Worm (Caenorhabditis elegans): ENCODE measurements around the gene C23H4.6.
A peak's percentile ranks its signal among the peaks of the same experiment; 100 is the strongest.

C23H4.6 gene

ce11 chrX:12235388-12235787, at the start of gene C23H4.6:
Gene C23H4.6, plus strand, starts transcription at chrX:12235606.
- TF ChIP-seq dao-5 (tag; optimal IDR thresholded peaks at IDR 0.05), result no peak
- TF ChIP-seq him-1 (tag; optimal IDR thresholded peaks at IDR 0.05), result no peak
- no peak for TF ChIP-seq W03F9.2 (tag; optimal IDR thresholded peaks at IDR 0.05)

DNA sequence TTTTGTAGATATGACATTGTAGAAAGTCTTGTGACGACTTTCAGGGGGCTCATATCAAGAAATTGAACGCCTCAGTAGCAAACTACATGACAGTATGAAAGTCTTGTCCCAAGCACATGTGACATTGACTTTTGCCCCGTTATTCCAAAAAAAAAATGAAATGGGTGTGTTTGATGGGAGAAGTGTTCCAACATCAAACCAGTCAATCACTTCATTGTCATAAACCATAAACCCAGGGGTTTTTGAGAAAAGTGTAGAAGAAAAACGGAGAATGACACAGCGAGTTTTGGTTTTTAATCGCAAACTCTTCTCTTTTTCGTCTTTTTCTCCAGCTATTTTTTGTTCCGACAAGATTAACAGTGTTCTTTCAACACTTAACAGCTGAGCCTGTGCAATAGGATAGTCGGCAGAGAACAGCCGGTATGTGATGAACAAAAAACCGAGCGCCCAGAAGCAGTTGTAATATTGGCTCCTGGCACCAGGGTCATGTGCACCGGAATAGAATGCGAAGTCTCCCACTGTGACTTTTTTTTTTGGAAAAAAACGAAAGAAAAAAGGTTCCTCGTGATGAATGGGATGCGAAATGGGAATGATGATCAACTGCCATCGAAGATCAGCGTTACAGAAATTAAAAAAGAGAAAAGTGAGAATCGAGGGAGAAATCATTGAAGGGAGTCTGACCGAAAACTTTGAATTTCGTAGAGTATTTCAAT, 49.4 kb upstream of the C23H4.6 start:
- TF ChIP-seq W03F9.2 (tag; optimal IDR thresholded peaks at IDR 0.05) (no peak), him-1 (tag; optimal IDR thresholded peaks at IDR 0.05) (no peak), dao-5 (tag; optimal IDR thresholded peaks at IDR 0.05) (no peak)

ce11 chrX:12186592-12186991, 48.8 kb upstream of the C23H4.6 start:
- no peak for TF ChIP-seq him-1 (tag; optimal IDR thresholded peaks at IDR 0.05)
- TF ChIP-seq dao-5 (tag; optimal IDR thresholded peaks at IDR 0.05), result no peak
- no peak for TF ChIP-seq W03F9.2 (tag; optimal IDR thresholded peaks at IDR 0.05)

- TF ChIP-seq dao-5 (tag; optimal IDR thresholded peaks at IDR 0.05), result no peak
- no peak for TF ChIP-seq him-1 (tag; optimal IDR thresholded peaks at IDR 0.05)
- TF ChIP-seq W03F9.2 (tag; optimal IDR thresholded peaks at IDR 0.05), result no peak
Observed at ce11 chrX:12188280-12189071, 46.9 kb upstream of the C23H4.6 start.

ce11 chrX:12197367-12197766, 38.0 kb upstream of the C23H4.6 start:
- TF ChIP-seq him-1 (tag; optimal IDR thresholded peaks at IDR 0.05) (no peak), dao-5 (tag; optimal IDR thresholded peaks at IDR 0.05) (no peak), W03F9.2 (tag; optimal IDR thresholded peaks at IDR 0.05) (no peak)

- TF ChIP-seq dao-5 (tag; optimal IDR thresholded peaks at IDR 0.05) (no peak), W03F9.2 (tag; optimal IDR thresholded peaks at IDR 0.05) (no peak), him-1 (tag; optimal IDR thresholded peaks at IDR 0.05) (peak; percentile 15)
Observed at ce11 chrX:12198298-12198697, 37.1 kb upstream of the C23H4.6 start.

DNA sequence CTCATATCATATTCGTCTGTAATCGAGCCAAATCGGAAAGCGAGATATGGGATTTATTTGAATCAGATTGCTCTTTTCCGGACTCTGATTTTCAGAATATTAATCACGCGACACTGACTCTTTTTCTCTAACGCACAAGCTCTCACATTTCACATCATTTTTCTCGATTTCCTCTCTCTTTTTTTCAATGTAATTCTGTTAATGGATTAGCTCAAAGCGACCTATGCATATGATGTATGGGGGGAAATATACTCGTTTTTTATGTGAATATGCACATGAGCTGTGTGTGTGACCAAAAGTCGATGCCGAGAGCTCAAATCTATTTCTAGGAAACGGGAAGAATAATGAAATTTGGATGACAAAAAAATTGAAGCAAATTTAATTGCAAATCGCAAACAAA, 34.8 kb upstream of the C23H4.6 start:
- TF ChIP-seq dao-5 (tag; optimal IDR thresholded peaks at IDR 0.05), result no peak
- TF ChIP-seq him-1 (tag; optimal IDR thresholded peaks at IDR 0.05), result no peak
- TF ChIP-seq W03F9.2 (tag; optimal IDR thresholded peaks at IDR 0.05), result no peak

DNA sequence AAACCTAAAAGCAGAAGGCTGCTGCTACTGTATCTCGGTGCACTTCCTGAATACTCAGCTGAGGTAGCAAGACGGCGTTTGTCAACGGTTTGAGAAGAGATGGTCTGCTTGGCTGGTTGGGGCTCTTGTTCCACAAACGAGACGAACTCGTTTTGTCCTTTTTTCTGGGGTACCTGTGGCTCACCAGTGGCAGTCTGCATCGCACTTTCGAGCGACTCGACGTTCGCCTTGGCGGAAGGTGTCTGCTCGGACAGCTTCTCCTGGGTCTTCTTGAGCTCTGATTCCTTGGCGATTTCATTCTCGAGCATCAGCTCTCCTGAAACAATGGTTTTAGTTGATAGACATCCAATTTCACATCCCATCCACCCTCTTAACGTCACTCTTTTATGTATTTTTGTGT, 34.0 kb upstream of the C23H4.6 start:
- TF ChIP-seq W03F9.2 (tag; optimal IDR thresholded peaks at IDR 0.05), result no peak
- no peak for TF ChIP-seq dao-5 (tag; optimal IDR thresholded peaks at IDR 0.05)
- no peak for TF ChIP-seq him-1 (tag; optimal IDR thresholded peaks at IDR 0.05)

DNA sequence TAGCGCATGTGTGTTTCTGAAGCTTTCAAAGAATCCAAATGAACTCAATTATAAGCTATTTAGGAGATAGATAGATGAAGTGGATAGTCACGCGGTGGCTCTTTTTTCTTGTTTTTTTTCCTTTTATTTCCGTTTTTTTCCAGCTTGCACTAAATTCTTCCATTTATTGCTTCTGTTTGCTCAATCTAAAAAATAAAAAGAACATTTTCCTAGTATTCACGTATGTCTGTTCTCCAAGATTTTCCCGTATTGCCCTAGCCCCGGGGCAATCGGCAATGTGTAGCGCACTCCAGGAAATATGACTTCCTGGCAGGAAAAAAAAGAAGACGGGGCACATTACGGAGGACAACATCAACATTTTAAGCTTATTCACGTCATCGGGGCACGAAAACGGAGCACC, 33.6 kb upstream of the C23H4.6 start:
- TF ChIP-seq dao-5 (tag; optimal IDR thresholded peaks at IDR 0.05) (no peak), him-1 (tag; optimal IDR thresholded peaks at IDR 0.05) (no peak), W03F9.2 (tag; optimal IDR thresholded peaks at IDR 0.05) (no peak)

- TF ChIP-seq him-1 (tag; optimal IDR thresholded peaks at IDR 0.05) (no peak), W03F9.2 (tag; optimal IDR thresholded peaks at IDR 0.05) (no peak), dao-5 (tag; optimal IDR thresholded peaks at IDR 0.05) (no peak)
Observed at ce11 chrX:12204334-12204733, 31.1 kb upstream of the C23H4.6 start.

DNA sequence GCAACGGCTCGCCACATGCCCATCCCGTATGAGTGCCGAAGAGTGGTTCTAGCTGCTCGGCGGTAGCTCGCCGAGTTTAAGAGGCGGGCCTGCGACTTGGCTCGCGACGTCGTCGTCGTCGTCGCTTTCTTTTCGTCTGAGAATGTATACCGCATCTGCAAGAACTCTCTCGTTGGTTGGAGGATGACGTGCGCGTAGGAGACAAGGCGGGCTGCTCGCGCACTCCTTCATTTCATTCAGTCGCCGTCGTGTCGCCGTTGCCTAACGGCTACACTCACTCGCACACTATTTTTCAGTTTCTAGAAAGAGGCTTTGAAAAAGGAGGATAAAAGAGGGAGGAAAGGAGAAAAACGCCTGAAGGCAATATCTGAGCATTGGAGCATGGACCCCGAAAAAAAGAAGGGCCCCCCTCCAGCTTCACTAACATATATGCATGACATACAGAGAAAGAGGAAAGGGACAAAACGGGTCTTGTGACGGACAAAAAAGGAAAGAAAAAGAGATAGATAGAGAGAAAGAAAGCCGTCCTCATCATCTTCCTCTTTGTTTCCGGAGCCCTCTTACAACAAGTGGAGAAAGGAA, 29.8 kb upstream of the C23H4.6 start:
- TF ChIP-seq him-1 (tag; optimal IDR thresholded peaks at IDR 0.05) (peak; percentile 76), dao-5 (tag; optimal IDR thresholded peaks at IDR 0.05) (no peak)

- no peak for TF ChIP-seq dao-5 (tag; optimal IDR thresholded peaks at IDR 0.05)
- TF ChIP-seq him-1 (tag; optimal IDR thresholded peaks at IDR 0.05), result no peak
- TF ChIP-seq W03F9.2 (tag; optimal IDR thresholded peaks at IDR 0.05), result no peak
Observed at ce11 chrX:12207078-12207477, 28.3 kb upstream of the C23H4.6 start.

- TF ChIP-seq him-1 (tag; optimal IDR thresholded peaks at IDR 0.05) (no peak), W03F9.2 (tag; optimal IDR thresholded peaks at IDR 0.05) (no peak), dao-5 (tag; optimal IDR thresholded peaks at IDR 0.05) (no peak)
Observed at ce11 chrX:12210145-12211032, 25.0 kb upstream of the C23H4.6 start.

All from whole organism, L4/young adult.